Worm (Caenorhabditis elegans) whole organism, L4/young adult: ENCODE results near the gene hat-1.

ENCODE experiments used
- dao-5 ChIP-seq: sonication (generic microtip); optimal IDR thresholded peaks from 2 replicates; lab custom pipeline; 2016; ENCODE audit warnings: missing genotype, missing genetic modification characterization, moderate library complexity, missing compliant biosample characterization
- him-1 ChIP-seq: sonication (generic microtip); optimal IDR thresholded peaks from 2 replicates; lab custom pipeline; 2016; ENCODE audit warnings: missing genotype, missing genetic modification reagents, missing genetic modification characterization, missing compliant biosample characterization

DNA sequence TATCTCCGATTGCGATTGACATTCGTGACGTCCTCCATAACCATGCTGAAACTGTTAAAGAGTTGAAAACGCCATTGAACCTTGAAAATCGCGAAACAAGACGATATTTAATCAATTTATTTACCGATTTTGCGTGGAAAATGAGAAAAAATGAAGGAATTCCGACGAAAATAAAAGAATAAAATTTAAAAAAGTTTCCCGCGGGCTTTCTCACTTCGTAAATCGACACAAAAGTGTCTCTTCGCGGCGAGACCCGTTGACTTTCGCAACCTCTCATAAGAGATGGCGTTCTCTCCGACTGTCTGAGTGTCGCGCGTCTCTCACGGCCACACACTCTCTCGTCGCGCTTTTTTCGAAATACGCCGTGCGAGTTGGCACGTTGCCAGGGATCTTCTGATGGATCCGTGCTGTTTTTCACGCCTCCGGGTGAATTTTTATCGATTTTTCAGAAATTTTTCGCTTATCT, at the start of gene hat-1:
- TF ChIP-seq dao-5 (no peak), him-1 (tag; lab: Kevin White, UChicago) (peak; percentile 90)
